ENCODE assay signal across 2 fruit fly cellular contexts in the genomic region with DNA sequence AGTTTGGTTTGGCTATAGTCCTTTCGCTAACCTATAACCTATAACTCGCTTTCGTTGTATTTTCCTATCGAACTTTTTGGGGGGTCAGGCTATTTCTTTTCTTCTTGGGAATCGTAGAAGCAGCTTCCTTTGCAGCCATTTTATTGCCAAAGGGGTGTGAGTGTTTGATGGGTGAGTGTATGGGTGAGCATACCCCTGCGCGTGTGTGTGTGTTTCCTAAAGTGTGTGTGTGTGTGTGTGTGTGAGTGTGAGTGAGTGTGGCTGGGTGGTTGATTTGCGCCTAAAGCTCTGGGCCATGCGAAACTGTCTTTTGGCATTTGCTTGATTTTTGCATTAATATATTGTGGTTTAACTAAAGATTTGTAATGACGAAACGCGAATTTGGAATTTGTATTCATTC.
A peak's percentile ranks its signal among the peaks of the same experiment; 100 is the strongest.
TF ChIP-seq lines count a peak whose summit lies in the region.

No protein-coding gene starts in this region.

- TF ChIP-seq CTCF in whole organism, embryonic (GFP tag; optimal IDR thresholded peaks at IDR 0.05; lab: Kevin White, UChicago): no peak

TF ChIP-seq in whole organism, embryonic, 481 proteins besides CTCF, POLR2A, EP300 and RAD21:
- TF ChIP-seq ci (GFP tag; IDR thresholded peaks at IDR 0.05; lab: Robert Waterston, UW): no peak
- TF ChIP-seq Nf-YC (tag; optimal IDR thresholded peaks at IDR 0.05; lab: Kevin White, UChicago): peak; percentile 66
- no peak for TF ChIP-seq unpg (GFP tag; optimal IDR thresholded peaks at IDR 0.05; lab: Kevin White, UChicago)
- peak; percentile 68 for TF ChIP-seq cg (GFP tag; optimal IDR thresholded peaks at IDR 0.05; lab: Kevin White, UChicago)
- peak; percentile 10 for TF ChIP-seq Ets65A (GFP tag; lab: Kevin White, UChicago)
- TF ChIP-seq croc (GFP tag; conservative IDR thresholded peaks at IDR 0.05; lab: Robert Waterston, UW): no peak
- no peak for TF ChIP-seq CrebB (tag; optimal IDR thresholded peaks at IDR 0.05; lab: Kevin White, UChicago)
- no peak for TF ChIP-seq CG8290 (GFP tag; optimal IDR thresholded peaks at IDR 0.05; lab: Kevin White, UChicago)
- TF ChIP-seq CG8290 (tag; optimal IDR thresholded peaks at IDR 0.05; lab: Kevin White, UChicago): no peak
- peak; percentile 33 for TF ChIP-seq Nf-YB (GFP tag; optimal IDR thresholded peaks at IDR 0.05; lab: Kevin White, UChicago)

TF ChIP-seq in whole organism, wandering third instar larva, 38 proteins besides CTCF, POLR2A, EP300 and RAD21:
- TF ChIP-seq dl (GFP tag; optimal IDR thresholded peaks at IDR 0.05; lab: Kevin White, UChicago; ENCODE audit: insufficient read depth in 1 of 2, partially characterized antibody in 2 of 2): no peak
- TF ChIP-seq brk (GFP tag; optimal IDR thresholded peaks at IDR 0.05; lab: Kevin White, UChicago): no peak
- peak; percentile 66 for TF ChIP-seq Dfd (GFP tag; optimal IDR thresholded peaks at IDR 0.05; lab: Kevin White, UChicago)
